Fruit fly (Drosophila melanogaster) S2 (cell line): ENCODE results near the gene CG31055.

ENCODE experiments used
- CG8478 ChIP-seq: fragments of >200 bp; optimal IDR thresholded peaks from 2 replicates; lab custom pipeline; 2018
- CTCF ChIP-seq, 2 experiments: fragments of >200 bp; optimal IDR thresholded peaks; 2 replicates each; lab custom pipeline; 2018

dm6 chr3R:27694583-27694982, 6.6 kb upstream of the CG31055 start, which contains the start of gene Acp98AB:
- TF ChIP-seq CTCF (optimal IDR thresholded peaks at IDR 0.05; lab: Kevin White, UChicago): no peak
- no peak for TF ChIP-seq CG8478 (lab: Kevin White, UChicago)
